Fruit fly (Drosophila melanogaster): ENCODE results near the gene CG4911.

The CG4911 gene

DNA sequence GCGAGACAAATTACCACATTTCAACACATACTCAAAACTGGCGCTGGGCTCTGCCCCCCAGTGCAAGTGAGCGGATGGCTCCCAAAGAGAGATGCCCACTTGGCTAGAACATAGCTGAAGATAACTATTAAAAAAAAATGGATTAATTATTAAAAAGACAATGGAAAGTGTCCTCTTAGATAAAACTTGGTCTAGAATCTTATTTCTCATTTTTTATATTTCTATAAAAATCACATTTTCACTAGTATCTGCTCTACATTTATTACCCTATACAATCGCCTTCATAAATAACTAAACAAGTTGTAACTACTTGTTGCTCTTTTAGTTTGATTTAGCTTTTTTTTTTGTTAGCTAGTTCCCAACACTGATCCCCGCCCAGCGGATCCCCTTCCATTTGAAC lies 39.7 kb downstream of the CG4911 start (continued):
- TF ChIP-seq NFAT (GFP tag; IDR thresholded peaks at IDR 0.05) (no peak), sima (GFP tag; optimal IDR thresholded peaks at IDR 0.05) (no peak), E2f1 (GFP tag; IDR thresholded peaks at IDR 0.05) (no peak), CG17186 (GFP tag; optimal IDR thresholded peaks at IDR 0.05) (no peak), wor (GFP tag; IDR thresholded peaks at IDR 0.05) (no peak), aop (GFP tag; IDR thresholded peaks at IDR 0.05) (no peak), abd-A (tag; optimal IDR thresholded peaks at IDR 0.05) (no peak), Xrp1 (GFP tag; IDR thresholded peaks at IDR 0.05) (peak; percentile 54; the same call in 1 of the 2 replicates), vvl (GFP tag; IDR thresholded peaks at IDR 0.05) (0 out of 2 replicates have a peak, but pooled peaks have one; percentile 15), zen2 (GFP tag; IDR thresholded peaks at IDR 0.05; ENCODE audit: partially characterized antibody) (no peak), HLH54F (GFP tag; optimal IDR thresholded peaks at IDR 0.05) (no peak), nerfin-2 (GFP tag; IDR thresholded peaks at IDR 0.05; ENCODE audit: partially characterized antibody) (no peak), Dip2 (GFP tag; IDR thresholded peaks at IDR 0.05) (no peak), CG6765 (GFP tag; optimal IDR thresholded peaks at IDR 0.05) (no peak), hb (GFP tag; IDR thresholded peaks at IDR 0.05; ENCODE audit: partially characterized antibody) (no peak), schlank (tag; optimal IDR thresholded peaks at IDR 0.05) (no peak), toy (GFP tag; IDR thresholded peaks at IDR 0.05) (no peak), croc (GFP tag; conservative IDR thresholded peaks at IDR 0.05) (0 out of 3 replicates have a peak, but pooled peaks have one; percentile 27), fd96Cb (tag; optimal IDR thresholded peaks at IDR 0.05) (peak; percentile 26), Six4 (GFP tag; optimal IDR thresholded peaks at IDR 0.05) (no peak), dmrt99B (tag; optimal IDR thresholded peaks at IDR 0.05) (peak; percentile 28), shn (GFP tag; optimal IDR thresholded peaks at IDR 0.05) (no peak)

DNA sequence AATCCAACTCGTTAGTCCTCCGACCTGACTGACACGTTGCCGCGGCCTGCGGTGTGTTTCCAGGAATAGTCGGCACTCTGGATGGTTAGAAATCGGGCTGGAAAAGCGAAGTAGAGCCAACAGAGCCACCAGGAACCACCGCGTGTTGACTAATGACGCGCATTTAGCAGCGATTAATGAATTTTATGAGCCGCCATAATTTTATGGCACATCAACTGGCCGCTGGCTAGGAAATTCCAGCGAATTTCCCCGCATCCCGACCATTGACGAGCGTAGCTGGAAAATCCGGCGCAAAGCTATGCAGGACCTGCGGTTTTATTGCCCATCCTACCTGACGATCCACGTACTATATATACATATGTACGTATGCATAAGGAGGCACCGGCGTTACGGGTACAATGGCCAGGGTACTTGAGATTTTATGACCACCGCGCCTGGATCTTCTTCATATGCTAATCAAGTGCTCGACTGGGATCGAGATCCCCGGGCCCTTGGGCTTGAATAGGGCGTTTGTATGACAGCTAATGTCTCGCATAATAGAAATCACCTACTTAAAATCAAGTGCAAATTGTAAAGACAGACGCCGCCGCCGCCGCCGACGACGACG lies 43.2 kb downstream of the CG4911 start:
- TF ChIP-seq CG12769 (tag; optimal IDR thresholded peaks at IDR 0.05) (no peak), Med (GFP tag) (peak; percentile 48), CG2129 (GFP tag; IDR thresholded peaks at IDR 0.05; ENCODE audit: partially characterized antibody) (no peak), onecut (GFP tag; IDR thresholded peaks at IDR 0.05) (no peak), grn (GFP tag; optimal IDR thresholded peaks at IDR 0.05) (no peak), CG15479 (GFP tag; optimal IDR thresholded peaks at IDR 0.05) (peak; percentile 55), Vsx1 (GFP tag; optimal IDR thresholded peaks at IDR 0.05) (no peak), CG2199 (GFP tag; IDR thresholded peaks at IDR 0.05) (no peak), CG33557 (GFP tag; optimal IDR thresholded peaks at IDR 0.05) (no peak), CG9437 (GFP tag; optimal IDR thresholded peaks at IDR 0.05) (no peak), Xbp1 (GFP tag; optimal IDR thresholded peaks at IDR 0.05) (no peak), CG7786 (GFP tag; optimal IDR thresholded peaks at IDR 0.05) (no peak), CG9876 (GFP tag; optimal IDR thresholded peaks at IDR 0.05) (no peak), dmrt11E (tag; optimal IDR thresholded peaks at IDR 0.05) (no peak), CG3065 (GFP tag; optimal IDR thresholded peaks at IDR 0.05) (no peak), CG31224 (GFP tag; IDR thresholded peaks at IDR 0.05) (no peak), CG31388 (GFP tag; optimal IDR thresholded peaks at IDR 0.05) (no peak), CG11093 (GFP tag; IDR thresholded peaks at IDR 0.05) (no peak), CG32772 (GFP tag; IDR thresholded peaks at IDR 0.05) (no peak), cad (GFP tag; optimal IDR thresholded peaks at IDR 0.05) (peak; percentile 99), zen (tag; optimal IDR thresholded peaks at IDR 0.05) (peak; percentile 99), sr (GFP tag; IDR thresholded peaks at IDR 0.05) (no peak), CG16863 (GFP tag; optimal IDR thresholded peaks at IDR 0.05) (no peak), cas (GFP tag; IDR thresholded peaks at IDR 0.05) (no peak), CG8281 (tag; optimal IDR thresholded peaks at IDR 0.05) (no peak), Kr (GFP tag; optimal IDR thresholded peaks at IDR 0.05) (peak; percentile 50), CG4617 (GFP tag; optimal IDR thresholded peaks at IDR 0.05; ENCODE audit: borderline replicate concordance) (no peak), ap (GFP tag; IDR thresholded peaks at IDR 0.05) (no peak), CG6683 (GFP tag; optimal IDR thresholded peaks at IDR 0.05) (no peak)
